Fruit fly (Drosophila melanogaster) whole organism: ENCODE results near the gene Argl.

Experiments
- CG8478 ChIP-seq: fragments of >200 bp; optimal IDR thresholded peaks from 2 replicates; lab custom pipeline; 2018; ENCODE audit warnings: inconsistent platforms
- Dll ChIP-seq: fragments of >200 bp; optimal IDR thresholded peaks from 2 replicates; lab custom pipeline; 2017
- EcR ChIP-seq, 2 experiments: fragments of >200 bp; optimal IDR thresholded peaks; 2 replicates each; lab custom pipeline; 2017; ENCODE audit warnings: missing biosample characterization in 2 of 2, missing genetic modification characterization in 2 of 2, missing genetic modification reagents in 2 of 2
- pan ChIP-seq: fragments of >200 bp; optimal IDR thresholded peaks from 2 replicates; lab custom pipeline; 2017
- psq ChIP-seq: fragments of >200 bp; optimal IDR thresholded peaks from 2 replicates; lab custom pipeline; 2017

DNA sequence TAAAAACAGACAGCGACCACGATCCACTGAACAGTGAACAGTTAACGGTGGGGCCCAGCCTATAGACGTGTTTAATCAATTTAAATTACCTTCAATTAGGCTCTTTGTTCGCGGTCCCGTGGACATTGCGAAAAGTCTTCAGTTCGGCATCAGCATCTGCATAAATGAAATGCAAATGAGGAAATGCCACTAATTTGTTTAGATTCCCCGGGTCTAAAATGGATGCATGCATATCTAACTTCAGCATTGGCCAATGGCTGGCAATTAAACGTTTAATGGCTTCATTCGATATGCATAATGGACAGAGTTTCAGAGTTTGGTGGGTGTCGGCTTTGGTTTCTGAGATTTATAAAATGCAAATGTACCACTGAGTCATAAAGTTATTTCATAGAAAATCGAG lies 40.0 kb downstream of the Argl start:
- TF ChIP-seq psq (lab: Kevin White, UChicago), result no peak
- no peak for TF ChIP-seq pan (lab: Kevin White, UChicago)
- TF ChIP-seq CG8478 (lab: Kevin White, UChicago), result no peak
- no peak for TF ChIP-seq Dll (lab: Kevin White, UChicago)
- no peak for TF ChIP-seq EcR (GFP tag; optimal IDR thresholded peaks at IDR 0.05; lab: Kevin White, UChicago)
